Worm (Caenorhabditis elegans): Measurements from ENCODE around the gene lgc-4.

DNA sequence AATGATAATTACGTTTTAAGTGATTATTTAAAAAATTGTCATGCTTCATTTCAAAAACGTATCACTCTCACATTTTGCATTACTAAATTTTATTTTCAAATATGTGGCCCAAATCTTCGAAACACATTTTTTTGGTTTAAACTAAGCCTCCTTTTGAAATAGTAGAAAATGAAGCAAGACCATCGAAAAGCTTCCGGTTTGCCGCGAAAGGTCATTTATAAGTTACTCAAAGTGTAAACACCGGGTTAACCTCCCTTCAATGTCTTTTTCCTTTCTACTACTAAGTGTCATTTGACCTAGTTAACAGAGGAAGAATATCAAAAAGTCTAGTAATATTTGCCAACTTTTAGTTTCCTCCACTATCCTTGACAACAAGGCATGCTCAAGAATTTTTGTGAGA lies 35.3 kb downstream of the lgc-4 start:
- TF ChIP-seq ceh-90 (tag; optimal IDR thresholded peaks at IDR 0.05): no peak
- no peak for TF ChIP-seq fkh-10 (GFP tag; optimal IDR thresholded peaks at IDR 0.05)
- no peak for TF ChIP-seq isw-1 (GFP tag; IDR thresholded peaks at IDR 0.05)
- TF ChIP-seq blmp-1 (tag; optimal IDR thresholded peaks at IDR 0.05): peak; percentile 8
- no peak for TF ChIP-seq jun-1 (tag; optimal IDR thresholded peaks at IDR 0.05)
- TF ChIP-seq nhr-12 (tag; optimal IDR thresholded peaks at IDR 0.05): no peak
- no peak for TF ChIP-seq ceh-88 (GFP tag; IDR thresholded peaks at IDR 0.05)
- TF ChIP-seq zip-4 (GFP tag; optimal IDR thresholded peaks at IDR 0.05): no peak

All from whole organism, L1 larva.